Comparison of ENCODE assay signal across 3 fruit fly cellular contexts in genomic region chrX:7285410-7285809, dm6.
TF ChIP-seq lines count a peak whose summit lies in the region.

No protein-coding gene starts in this region.

- TF ChIP-seq CTCF in whole organism, embryonic (GFP tag; optimal IDR thresholded peaks at IDR 0.05; lab: Kevin White, UChicago), result no peak

TF ChIP-seq in whole organism, embryonic, 481 proteins besides CTCF, POLR2A, EP300 and RAD21:
- no peak for TF ChIP-seq sob (GFP tag; IDR thresholded peaks at IDR 0.05; lab: Robert Waterston, UW)
- peak; percentile 60 for TF ChIP-seq cg (GFP tag; optimal IDR thresholded peaks at IDR 0.05; lab: Kevin White, UChicago)
- no peak for TF ChIP-seq sug (tag; optimal IDR thresholded peaks at IDR 0.05; lab: Kevin White, UChicago)
- no peak for TF ChIP-seq al (GFP tag; IDR thresholded peaks at IDR 0.05; lab: Robert Waterston, UW)
- TF ChIP-seq CG6791 (GFP tag; IDR thresholded peaks at IDR 0.05; lab: Robert Waterston, UW; ENCODE audit: partially characterized antibody), result no peak
- no peak for TF ChIP-seq Drgx (GFP tag; IDR thresholded peaks at IDR 0.05; lab: Robert Waterston, UW)
- no peak for TF ChIP-seq HmgZ (tag; optimal IDR thresholded peaks at IDR 0.05; lab: Kevin White, UChicago)
- TF ChIP-seq CG7372 (GFP tag; IDR thresholded peaks at IDR 0.05; lab: Robert Waterston, UW), result no peak
- peak; percentile 44 to 73 for TF ChIP-seq Trl (optimal IDR thresholded peaks at IDR 0.05; lab: Kevin White, UChicago)
- TF ChIP-seq Trl (GFP tag; optimal IDR thresholded peaks at IDR 0.05; lab: Kevin White, UChicago), result no peak
- TF ChIP-seq toy (GFP tag; IDR thresholded peaks at IDR 0.05; lab: Robert Waterston, UW), result no peak

TF ChIP-seq in whole organism, prepupa, 60 proteins besides CTCF, POLR2A, EP300 and RAD21:
- TF ChIP-seq CG10669 (GFP tag; optimal IDR thresholded peaks at IDR 0.05; lab: Kevin White, UChicago), result no peak
- 0 out of 3 replicates have a peak, but pooled peaks have one; percentile 12 for TF ChIP-seq CG8119 (GFP tag; IDR thresholded peaks at IDR 0.05; lab: Robert Waterston, UW)

TF ChIP-seq in whole organism, wandering third instar larva, 38 proteins besides CTCF, POLR2A, EP300 and RAD21:
- TF ChIP-seq Myc (optimal IDR thresholded peaks at IDR 0.05; lab: Kevin White, UChicago) (no peak), Hnf4 (GFP tag; optimal IDR thresholded peaks at IDR 0.05; lab: Kevin White, UChicago) (no peak), sv (GFP tag; optimal IDR thresholded peaks at IDR 0.05; lab: Kevin White, UChicago) (no peak), Dfd (GFP tag; optimal IDR thresholded peaks at IDR 0.05; lab: Kevin White, UChicago) (no peak), psq (GFP tag; optimal IDR thresholded peaks at IDR 0.05; lab: Kevin White, UChicago) (no peak), Dif (GFP tag; optimal IDR thresholded peaks at IDR 0.05; lab: Kevin White, UChicago; ENCODE audit: partially characterized antibody) (peak; percentile 65), dsf (GFP tag; optimal IDR thresholded peaks at IDR 0.05; lab: Kevin White, UChicago; ENCODE audit: borderline replicate concordance) (no peak), usp (GFP tag; optimal IDR thresholded peaks at IDR 0.05; lab: Kevin White, UChicago) (no peak), Abd-B (GFP tag; optimal IDR thresholded peaks at IDR 0.05; lab: Kevin White, UChicago) (no peak), h (GFP tag; optimal IDR thresholded peaks at IDR 0.05; lab: Kevin White, UChicago) (no peak), ey (GFP tag; optimal IDR thresholded peaks at IDR 0.05; lab: Kevin White, UChicago) (no peak), OdsH (GFP tag; optimal IDR thresholded peaks at IDR 0.05; lab: Kevin White, UChicago) (no peak), Mio (GFP tag; optimal IDR thresholded peaks at IDR 0.05; lab: Kevin White, UChicago) (no peak), HLH106 (tag; optimal IDR thresholded peaks at IDR 0.05; lab: Kevin White, UChicago) (no peak), brk (GFP tag; optimal IDR thresholded peaks at IDR 0.05; lab: Kevin White, UChicago) (no peak), dl (GFP tag; optimal IDR thresholded peaks at IDR 0.05; lab: Kevin White, UChicago; ENCODE audit: insufficient read depth in 1 of 2, partially characterized antibody in 2 of 2) (peak in 1 of 2 experiments; percentile 52), N (GFP tag; optimal IDR thresholded peaks at IDR 0.05; lab: Kevin White, UChicago) (peak; percentile 61), tai (GFP tag; optimal IDR thresholded peaks at IDR 0.05; lab: Kevin White, UChicago) (no peak)
TF ChIP-seq in whole organism, wandering third instar larva: peak in this region for 3.
